Worm (Caenorhabditis elegans) whole organism, young adult: Measurements from ENCODE around the gene C25H3.1.
A peak's percentile ranks its signal among the peaks of the same experiment; 100 is the strongest.

Experiments
- C17E4.6 ChIP-seq: fragments of 200-800 bp; sonication (Bioruptor generic); IDR thresholded peaks from 2 replicates; pipeline ENCODE4 v1.3.6; 2022; ENCODE audit warnings: missing genetic modification reagents, missing genetic modification characterization, missing compliant biosample characterization
- D2030.7 ChIP-seq: fragments of 200-800 bp; sonication (Bioruptor generic); IDR thresholded peaks from 2 replicates; pipeline ENCODE4 v1.3.6; 2022; ENCODE audit warnings: missing genetic modification reagents, missing genetic modification characterization, missing compliant biosample characterization
- F22D6.2 ChIP-seq: sonication (generic microtip); optimal IDR thresholded peaks from 2 replicates; lab custom pipeline; 2016; ENCODE audit warnings: mild to moderate bottlenecking, missing genetic modification characterization, missing compliant biosample characterization
- F23B12.7 ChIP-seq: sonication (generic microtip); optimal IDR thresholded peaks from 2 replicates; lab custom pipeline; 2017; ENCODE audit warnings: missing genetic modification characterization, mild to moderate bottlenecking, missing compliant biosample characterization, antibody characterized with exemption, moderate library complexity; ENCODE audit not compliant: insufficient read depth
- F33H1.4 ChIP-seq: fragments of 200-800 bp; sonication (Bioruptor generic); IDR thresholded peaks from 2 replicates; pipeline ENCODE4 v1.3.6; 2022; ENCODE audit warnings: missing genetic modification reagents, missing genetic modification characterization, missing compliant biosample characterization
- F49E8.2 ChIP-seq: sonication (generic microtip); optimal IDR thresholded peaks from 3 replicates; lab custom pipeline; 2017; ENCODE audit warnings: missing genetic modification characterization, mild to moderate bottlenecking, missing compliant biosample characterization, antibody characterized with exemption, moderate library complexity; ENCODE audit not compliant: insufficient read depth
- F57A8.1 ChIP-seq: fragments of 200-800 bp; sonication (Bioruptor generic); optimal IDR thresholded peaks from 2 replicates; lab custom pipeline; 2018; ENCODE audit warnings: mild to moderate bottlenecking, missing genetic modification characterization, moderate library complexity, missing compliant biosample characterization
- T07F8.4 ChIP-seq: sonication (generic microtip); optimal IDR thresholded peaks from 2 replicates; lab custom pipeline; 2016; ENCODE audit warnings: mild to moderate bottlenecking, missing genetic modification characterization, moderate library complexity, missing compliant biosample characterization
- Y53F4B.3 ChIP-seq: fragments of 200-800 bp; sonication (Bioruptor generic); IDR thresholded peaks from 2 replicates; pipeline ENCODE4 v1.3.6; 2022; ENCODE audit warnings: missing genetic modification reagents, missing genetic modification characterization, missing compliant biosample characterization
- Y79H2A.3 ChIP-seq: fragments of 200-800 bp; sonication (Bioruptor generic); conservative IDR thresholded peaks from 2 replicates; pipeline ENCODE4 v1.3.6; 2022; ENCODE audit warnings: missing genetic modification reagents, missing genetic modification characterization, missing compliant biosample characterization
- aptf-3 ChIP-seq: fragments of 200-800 bp; sonication (Bioruptor generic); IDR thresholded peaks from 2 replicates; pipeline ENCODE4 v1.3.6; 2022; ENCODE audit warnings: missing genetic modification characterization, missing compliant biosample characterization
- atf-7 ChIP-seq: sonication (generic microtip); optimal IDR thresholded peaks from 2 replicates; lab custom pipeline; 2017; ENCODE audit warnings: mild to moderate bottlenecking, missing genetic modification characterization, missing compliant biosample characterization
- attf-6 ChIP-seq: fragments of 200-800 bp; sonication (Bioruptor generic); IDR thresholded peaks from 2 replicates; pipeline ENCODE4 v1.3.6; 2022; ENCODE audit warnings: missing genetic modification reagents, missing genetic modification characterization, missing compliant biosample characterization
- ceh-79 ChIP-seq: sonication (generic microtip); optimal IDR thresholded peaks from 2 replicates; lab custom pipeline; 2017; ENCODE audit warnings: mild to moderate bottlenecking, missing genetic modification characterization, missing compliant biosample characterization
- ceh-91 ChIP-seq: fragments of 200-800 bp; sonication (Bioruptor generic); IDR thresholded peaks from 2 replicates; pipeline ENCODE4 v1.3.6; 2022; ENCODE audit warnings: missing genetic modification reagents, missing genetic modification characterization, missing compliant biosample characterization
- egrh-3 ChIP-seq: fragments of 200-800 bp; sonication (Bioruptor generic); IDR thresholded peaks from 2 replicates; pipeline ENCODE4 v1.3.6; 2022; ENCODE audit warnings: missing genetic modification reagents, missing genetic modification characterization, missing compliant biosample characterization
- hlh-12 ChIP-seq: sonication (generic microtip); optimal IDR thresholded peaks from 2 replicates; lab custom pipeline; 2016; ENCODE audit warnings: missing genetic modification characterization, missing compliant biosample characterization
- hlh-26 ChIP-seq: fragments of 200-800 bp; sonication (Bioruptor generic); conservative IDR thresholded peaks from 2 replicates; pipeline ENCODE4 v1.3.6; 2022; ENCODE audit warnings: missing genetic modification reagents, missing genetic modification characterization, missing compliant biosample characterization
- hmg-1.2 ChIP-seq: fragments of 200-800 bp; sonication (Bioruptor generic); IDR thresholded peaks from 2 replicates; pipeline ENCODE4 v1.3.6; 2022; ENCODE audit warnings: missing genetic modification reagents, missing genetic modification characterization, missing compliant biosample characterization
- hrde-1 ChIP-seq: sonication (generic microtip); optimal IDR thresholded peaks from 2 replicates; lab custom pipeline; 2016; ENCODE audit warnings: missing genetic modification characterization, mild to moderate bottlenecking, missing compliant biosample characterization, moderate library complexity, missing genotype, missing genetic modification reagents, borderline replicate concordance
- hsf-1 ChIP-seq: fragments of 200-800 bp; sonication (Bioruptor generic); IDR thresholded peaks from 2 replicates; pipeline ENCODE4 v1.3.6; 2022; ENCODE audit warnings: missing genetic modification reagents, missing genetic modification characterization, missing compliant biosample characterization
- lag-1 ChIP-seq: fragments of 200-800 bp; sonication (Bioruptor generic); IDR thresholded peaks from 2 replicates; pipeline ENCODE4 v1.3.6; 2022; ENCODE audit warnings: missing genetic modification reagents, missing genetic modification characterization, missing compliant biosample characterization
- lin-35 ChIP-seq, 3 experiments: fragments of 150-350 bp in 2 of 3; sonication (generic microtip) in 1 of 3; optimal IDR thresholded peaks; 2 replicates each; lab custom pipeline; 2014 to 2018; ENCODE audit warnings: missing biosample characterization in 3 of 3, missing genetic modification characterization in 3 of 3, missing genetic modification reagents in 3 of 3
- lir-1 ChIP-seq: fragments of 200-800 bp; sonication (Bioruptor generic); conservative IDR thresholded peaks from 2 replicates; pipeline ENCODE4 v1.3.6; 2022; ENCODE audit warnings: missing genetic modification reagents, missing genetic modification characterization, missing compliant biosample characterization
- madf-10 ChIP-seq: sonication (generic microtip); optimal IDR thresholded peaks from 2 replicates; lab custom pipeline; 2016; ENCODE audit warnings: mild to moderate bottlenecking, missing genetic modification characterization, missing compliant biosample characterization
- nfya-1 ChIP-seq: sonication (generic microtip); optimal IDR thresholded peaks from 2 replicates; lab custom pipeline; 2017; ENCODE audit warnings: antibody characterized with exemption, missing compliant biosample characterization, missing genetic modification characterization, borderline replicate concordance; ENCODE audit not compliant: insufficient read depth
- nfyb-1 ChIP-seq: fragments of 200-800 bp; sonication (Bioruptor generic); IDR thresholded peaks from 2 replicates; pipeline ENCODE4 v1.3.6; 2022; ENCODE audit warnings: missing genetic modification reagents, missing genetic modification characterization, missing compliant biosample characterization
- pha-4 ChIP-seq: fragments of 150-350 bp; sonication (generic microtip); optimal IDR thresholded peaks from 2 replicates; lab custom pipeline; 2014; ENCODE audit warnings: missing biosample characterization, missing genetic modification reagents, missing genetic modification characterization
- rcor-1 ChIP-seq: fragments of 200-800 bp; sonication (Bioruptor generic); IDR thresholded peaks from 2 replicates; pipeline ENCODE4 v1.3.6; 2022; ENCODE audit warnings: missing genetic modification reagents, missing genetic modification characterization, missing compliant biosample characterization
- rec-8 ChIP-seq, 2 experiments: sonication (generic microtip); optimal IDR thresholded peaks; 2 replicates each; lab custom pipeline; 2016; ENCODE audit warnings: mild to moderate bottlenecking in 2 of 2, missing genetic modification characterization in 2 of 2, missing genetic modification reagents in 2 of 2, missing genotype in 2 of 2, missing biosample characterization in 1 of 2, missing compliant biosample characterization in 1 of 2, moderate library complexity in 1 of 2
- sea-2 ChIP-seq: fragments of 200-800 bp; sonication (Bioruptor generic); IDR thresholded peaks from 2 replicates; pipeline ENCODE4 v1.3.6; 2022; ENCODE audit warnings: missing genetic modification characterization, missing compliant biosample characterization
- snpc-1.1 ChIP-seq: sonication (generic microtip); optimal IDR thresholded peaks from 2 replicates; lab custom pipeline; 2017; ENCODE audit warnings: missing genetic modification characterization, mild to moderate bottlenecking, missing compliant biosample characterization, antibody characterized with exemption, moderate library complexity, missing genotype, missing genetic modification reagents; ENCODE audit not compliant: insufficient read depth
- snpc-4 ChIP-seq, 5 experiments: fragments of 150-350 bp in 1 of 5; sonication (generic microtip) in 4 of 5; optimal IDR thresholded peaks; 2 replicates each; lab custom pipeline; 2014 to 2018; ENCODE audit warnings: missing genetic modification characterization in 5 of 5, missing biosample characterization in 3 of 5, antibody characterized with exemption in 2 of 5, mild to moderate bottlenecking in 2 of 5, missing compliant biosample characterization in 2 of 5, missing genotype in 2 of 5, moderate library complexity in 2 of 5, missing genetic modification reagents in 1 of 5
- tlf-1 ChIP-seq: fragments of 200-800 bp; sonication (Bioruptor generic); optimal IDR thresholded peaks from 2 replicates; lab custom pipeline; 2018; ENCODE audit warnings: mild to moderate bottlenecking, missing genetic modification characterization, missing compliant biosample characterization
- xnd-1 ChIP-seq: sonication (generic microtip); optimal IDR thresholded peaks from 2 replicates; lab custom pipeline; 2016; ENCODE audit warnings: missing genotype, missing genetic modification reagents, missing genetic modification characterization, missing compliant biosample characterization
- zfh-2 ChIP-seq: fragments of 200-800 bp; sonication (Bioruptor generic); conservative IDR thresholded peaks from 2 replicates; pipeline ENCODE4 v1.3.6; 2022; ENCODE audit warnings: missing genetic modification reagents, missing genetic modification characterization, missing compliant biosample characterization
- ztf-18 ChIP-seq: sonication (generic microtip); optimal IDR thresholded peaks from 2 replicates; lab custom pipeline; 2016; ENCODE audit warnings: missing genotype, mild to moderate bottlenecking, missing genetic modification characterization, missing compliant biosample characterization
- ztf-22 ChIP-seq: fragments of 200-800 bp; sonication (Bioruptor generic); optimal IDR thresholded peaks from 2 replicates; lab custom pipeline; 2018; ENCODE audit warnings: mild to moderate bottlenecking, missing genetic modification characterization, moderate library complexity, missing compliant biosample characterization
- ztf-3 ChIP-seq: fragments of 200-800 bp; sonication (Bioruptor generic); optimal IDR thresholded peaks from 2 replicates; lab custom pipeline; 2018; ENCODE audit warnings: mild to moderate bottlenecking, missing genetic modification characterization, missing compliant biosample characterization
- ztf-6 ChIP-seq: fragments of 200-800 bp; sonication (Bioruptor generic); IDR thresholded peaks from 2 replicates; pipeline ENCODE4 v1.3.6; 2022; ENCODE audit warnings: missing genetic modification reagents, missing genetic modification characterization, missing compliant biosample characterization

C25H3.1 gene

DNA sequence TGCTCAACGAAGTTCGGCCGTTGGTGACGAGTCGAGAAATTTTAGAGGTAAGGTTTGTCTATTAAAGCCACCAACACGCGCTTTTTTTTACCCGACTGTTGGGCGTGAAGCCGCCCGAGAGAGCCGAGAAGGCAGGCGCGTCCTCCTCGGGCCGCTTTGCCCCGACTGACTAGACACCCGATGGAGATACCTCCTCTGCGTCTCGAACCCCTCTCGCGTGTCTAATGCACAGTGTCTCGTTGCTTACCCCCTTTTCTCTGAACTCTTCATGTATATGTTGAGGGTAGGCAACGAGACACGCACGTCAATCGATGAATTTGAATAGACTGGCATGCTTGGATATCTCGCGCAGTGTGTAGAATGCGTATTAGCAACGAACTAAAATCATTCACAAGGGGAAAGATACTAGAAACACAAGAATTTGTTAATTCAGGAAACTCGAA lies 37.1 kb upstream of the C25H3.1 start (continued):
- TF ChIP-seq madf-10 (tag; lab: Kevin White, UChicago) = peak; percentile 85
- TF ChIP-seq rcor-1 = peak; percentile 79
- peak; percentile 94 for TF ChIP-seq ztf-3
- TF ChIP-seq lin-35 (GFP tag; optimal IDR thresholded peaks at IDR 0.05; lab: Kevin White, UChicago) = peak in 2 of 3 experiments; percentile 57 to 69
- TF ChIP-seq aptf-3 = peak; percentile 99
- TF ChIP-seq snpc-4 (GFP tag; optimal IDR thresholded peaks at IDR 0.05; lab: Kevin White, UChicago) = peak; percentile 51
- peak in 2 of 4 experiments; percentile 82 to 84 for TF ChIP-seq snpc-4 (tag; optimal IDR thresholded peaks at IDR 0.05; lab: Kevin White, UChicago)
- peak; percentile 36 to 42 for TF ChIP-seq rec-8 (tag; optimal IDR thresholded peaks at IDR 0.05; lab: Kevin White, UChicago)
- no peak for TF ChIP-seq hlh-12 (tag; lab: Kevin White, UChicago)
- 0 out of 2 replicates have a peak, but pooled peaks have one; percentile 78 for TF ChIP-seq hlh-26 (GFP tag; lab: Robert Waterston, UW)
- no peak for TF ChIP-seq T07F8.4
- TF ChIP-seq C17E4.6 (GFP tag; lab: Robert Waterston, UW) = peak; percentile 95
- TF ChIP-seq nfyb-1 (GFP tag; lab: Robert Waterston, UW) = peak; percentile 100
- peak; percentile 96 for TF ChIP-seq sea-2 (GFP tag; lab: Robert Waterston, UW)
- peak; percentile 99 for TF ChIP-seq ceh-79 (tag; lab: Kevin White, UChicago)

DNA sequence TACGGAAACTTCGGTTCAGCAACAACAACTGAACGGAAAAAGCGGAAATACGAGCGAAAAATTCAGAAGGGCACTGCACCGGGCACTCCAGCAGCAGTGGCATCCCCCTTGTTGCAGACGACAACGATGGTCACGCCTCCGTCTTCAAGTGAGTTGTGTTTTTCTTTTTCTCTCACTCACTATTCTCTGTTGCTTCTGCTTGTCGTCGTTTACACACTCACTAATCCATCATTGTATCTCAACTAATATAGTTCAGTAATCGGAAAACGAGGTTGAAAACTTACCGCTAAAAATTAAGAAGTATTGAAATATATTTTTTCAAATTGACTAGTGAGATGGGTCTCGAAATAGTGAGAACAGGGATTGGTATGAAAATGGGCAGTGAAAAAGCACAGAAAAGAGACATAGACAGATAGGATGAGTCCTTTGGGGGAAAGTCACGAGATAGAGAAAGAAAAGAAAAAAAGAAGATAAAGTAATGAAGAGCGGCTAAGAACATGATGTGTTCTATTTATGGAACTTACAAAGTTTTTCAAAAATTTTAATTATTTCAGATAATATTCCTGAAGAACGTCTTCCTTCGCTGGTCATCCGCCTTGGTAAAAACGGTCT lies 35.6 kb upstream of the C25H3.1 start:
- TF ChIP-seq pha-4 (tag; lab: Kevin White, UChicago) = no peak
- no peak for TF ChIP-seq F49E8.2 (tag; lab: Kevin White, UChicago)
- no peak for TF ChIP-seq hmg-1.2
- no peak for TF ChIP-seq egrh-3
- TF ChIP-seq nfya-1 (tag; lab: Kevin White, UChicago) = no peak
- no peak for TF ChIP-seq snpc-1.1 (tag; lab: Kevin White, UChicago)
- TF ChIP-seq ceh-91 (GFP tag; lab: Robert Waterston, UW) = no peak
- no peak for TF ChIP-seq F23B12.7 (tag; lab: Kevin White, UChicago)
- TF ChIP-seq hrde-1 (tag; lab: Kevin White, UChicago) = no peak
- no peak for TF ChIP-seq Y79H2A.3 (GFP tag; lab: Robert Waterston, UW)
- no peak for TF ChIP-seq hsf-1
- no peak for TF ChIP-seq lag-1
- TF ChIP-seq ztf-18 (tag; lab: Kevin White, UChicago) = no peak
- no peak for TF ChIP-seq atf-7 (tag; lab: Kevin White, UChicago)
- TF ChIP-seq F33H1.4 (GFP tag; lab: Robert Waterston, UW) = no peak
- no peak for TF ChIP-seq xnd-1 (tag; lab: Kevin White, UChicago)
- no peak for TF ChIP-seq sea-2 (GFP tag; lab: Robert Waterston, UW)
- no peak for TF ChIP-seq ztf-6 (GFP tag; lab: Robert Waterston, UW)
- no peak for TF ChIP-seq zfh-2

DNA sequence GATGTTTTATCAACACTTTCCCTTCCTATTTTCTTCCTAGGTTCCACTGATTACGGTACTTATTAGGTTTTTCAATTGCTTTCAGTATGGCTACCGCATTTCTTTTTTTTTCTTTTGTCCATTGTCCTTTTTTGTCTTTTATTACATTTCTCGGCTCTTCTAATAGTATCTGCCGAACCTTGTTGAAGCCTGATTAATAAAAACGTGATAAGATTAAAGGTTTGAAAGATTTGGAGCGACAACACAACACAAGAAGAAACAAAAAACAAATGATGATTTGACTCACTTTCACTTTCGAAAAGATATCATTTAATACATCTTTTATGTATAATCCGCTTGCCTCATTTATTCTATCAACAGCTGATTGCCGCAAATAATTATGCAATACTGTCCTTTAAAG lies 33.8 kb upstream of the C25H3.1 start, which contains the start of gene C25H3.15:
Gene C25H3.15 (plus strand): TSS at position 301 of the 400 bp plus-strand sequence.
- TF ChIP-seq rec-8 (tag; optimal IDR thresholded peaks at IDR 0.05; lab: Kevin White, UChicago) (no peak), snpc-4 (GFP tag; optimal IDR thresholded peaks at IDR 0.05; lab: Kevin White, UChicago) (no peak), snpc-4 (tag; optimal IDR thresholded peaks at IDR 0.05; lab: Kevin White, UChicago) (no peak), D2030.7 (GFP tag; lab: Robert Waterston, UW) (no peak), sea-2 (GFP tag; lab: Robert Waterston, UW) (no peak), attf-6 (GFP tag; lab: Robert Waterston, UW) (no peak), ztf-22 (GFP tag; lab: Kevin White, UChicago) (no peak), F57A8.1 (no peak), hmg-1.2 (no peak), F22D6.2 (tag; lab: Kevin White, UChicago) (no peak), Y53F4B.3 (no peak), tlf-1 (GFP tag; lab: Kevin White, UChicago) (no peak), lir-1 (GFP tag; lab: Robert Waterston, UW) (no peak)
- TF ChIP-seq, all 124 proteins: peak for 0
